Fruit fly (Drosophila melanogaster): ENCODE results near the gene CG32176.
A peak's percentile ranks its signal among the peaks of the same experiment; 100 is the strongest.

DNA sequence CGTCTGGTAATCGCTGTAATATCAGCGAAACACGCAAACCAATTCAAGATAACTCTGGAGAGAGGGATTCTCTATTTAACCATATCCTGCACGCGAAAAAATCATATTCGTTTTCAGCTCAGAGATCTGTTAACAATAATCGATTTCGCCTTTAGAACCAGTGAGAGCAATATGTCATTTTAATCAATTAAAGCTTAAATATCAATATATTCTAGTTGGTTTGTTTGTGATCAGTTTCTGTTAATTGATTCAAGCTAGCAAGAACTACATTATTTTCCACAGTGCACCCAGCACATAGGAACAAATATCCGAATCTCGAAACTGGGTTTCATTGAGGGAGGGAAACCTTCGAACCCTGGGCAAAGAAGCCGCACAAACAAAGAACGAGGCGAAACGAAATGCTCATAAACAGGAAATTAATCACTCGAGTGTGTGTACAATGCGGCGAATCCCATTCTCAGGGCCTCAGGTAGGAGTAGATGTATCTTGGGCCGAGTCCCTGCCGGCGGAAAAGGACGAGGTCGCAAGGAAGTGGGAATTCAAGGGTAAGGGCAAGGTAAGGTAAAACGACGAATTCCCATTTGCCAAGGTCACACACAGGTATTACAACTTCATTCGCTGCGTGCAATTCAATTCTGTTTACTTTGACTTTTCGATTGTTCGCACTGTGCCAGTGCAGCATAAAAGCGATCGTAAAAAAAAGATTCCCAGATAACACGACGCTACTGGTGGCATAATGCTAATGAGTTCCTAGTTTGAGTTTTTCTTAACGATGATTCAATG is 17.5 kb upstream of the CG32176 start:
- TF ChIP-seq pan (optimal IDR thresholded peaks at IDR 0.05), result no peak
- no peak for TF ChIP-seq lola (GFP tag; optimal IDR thresholded peaks at IDR 0.05)
- no peak for TF ChIP-seq Hr83 (GFP tag; optimal IDR thresholded peaks at IDR 0.05; ENCODE audit: poor library complexity, severe bottlenecking)
- TF ChIP-seq Vsx2 (GFP tag; optimal IDR thresholded peaks at IDR 0.05; ENCODE audit: partially characterized antibody), result no peak
- TF ChIP-seq OdsH (GFP tag; optimal IDR thresholded peaks at IDR 0.05), result peak; percentile 23
- TF ChIP-seq psq (GFP tag; optimal IDR thresholded peaks at IDR 0.05), result peak; percentile 40

All from whole organism, wandering third instar larva.